Worm (Caenorhabditis elegans): ENCODE measurements around the gene C35C5.8.

ce11 chrX:11499738-11500137, 33.7 kb upstream of the C35C5.8 start, which contains the start of gene T25C12.3:
- TF ChIP-seq unc-62 (GFP tag; optimal IDR thresholded peaks at IDR 0.05) (no peak), nhr-28 (tag; optimal IDR thresholded peaks at IDR 0.05) (no peak), nhr-11 (tag; optimal IDR thresholded peaks at IDR 0.05) (no peak), jun-1 (tag; optimal IDR thresholded peaks at IDR 0.05) (no peak), sea-2 (GFP tag; optimal IDR thresholded peaks at IDR 0.05) (no peak), unc-39 (tag; optimal IDR thresholded peaks at IDR 0.05) (no peak), skn-1 (tag; optimal IDR thresholded peaks at IDR 0.05) (no peak)

All from whole organism, L3 larva.